Fruit fly (Drosophila melanogaster) ovary, adult (tissue): Measurements from ENCODE around the gene CG9389.

Source experiments
- CG17801 ChIP-seq: fragments of 200-800 bp; optimal IDR thresholded peaks from 2 replicates; lab custom pipeline; 2019; ENCODE audit warnings: missing biosample characterization, mild to moderate bottlenecking, missing genetic modification characterization, moderate library complexity; ENCODE audit not compliant: partially characterized antibody

CG9389 gene

DNA sequence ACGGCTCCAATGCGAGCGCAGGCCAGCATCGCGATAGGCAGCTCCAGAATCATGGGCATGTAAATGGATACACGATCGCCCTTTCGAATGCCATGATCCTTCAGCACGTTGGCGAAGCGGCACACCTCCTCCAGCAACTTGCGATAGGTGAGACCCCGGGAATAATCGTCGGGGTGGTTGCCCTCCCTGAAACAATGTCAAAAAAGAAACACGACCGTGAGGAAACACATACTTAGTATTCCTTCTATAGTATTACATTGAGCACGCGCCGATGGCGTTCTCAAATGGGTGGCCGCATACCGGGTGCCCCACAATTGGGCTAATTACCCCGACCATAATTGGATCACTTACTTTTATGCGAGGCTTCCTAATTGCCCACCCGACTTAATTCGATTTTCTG is 3.1 kb upstream of the CG9389 start:
- no peak for TF ChIP-seq CG17801 (GFP tag; lab: Kevin White, UChicago)

DNA sequence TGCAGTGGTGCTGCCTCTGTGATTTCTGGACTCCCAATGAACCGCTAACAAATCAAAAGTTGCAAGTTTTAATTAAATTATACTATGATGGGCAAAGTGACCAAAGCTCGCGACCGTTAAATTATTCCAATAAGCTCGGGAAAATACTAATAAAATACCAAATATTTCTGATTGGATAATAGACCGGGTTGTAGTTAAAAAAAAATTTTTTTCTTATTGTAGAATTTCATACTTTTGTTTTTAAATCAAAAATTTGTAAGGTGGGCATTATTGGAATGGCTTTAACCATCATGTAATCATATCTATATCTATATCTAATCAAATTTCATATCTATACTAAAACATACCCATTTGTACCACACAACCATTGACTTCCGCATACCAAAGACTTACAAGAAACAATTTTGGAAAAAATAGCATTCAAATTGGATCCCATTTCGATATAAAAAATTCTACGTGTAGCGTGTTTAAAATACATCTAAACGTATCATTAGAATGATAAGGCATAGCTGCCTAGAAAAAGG is 2.5 kb downstream of the CG9389 start, which contains the start of gene CG9391:
CG9391 (minus strand) TSS at position 474 of the 524 bp plus-strand sequence.
- TF ChIP-seq CG17801 (GFP tag; lab: Kevin White, UChicago): no peak

DNA sequence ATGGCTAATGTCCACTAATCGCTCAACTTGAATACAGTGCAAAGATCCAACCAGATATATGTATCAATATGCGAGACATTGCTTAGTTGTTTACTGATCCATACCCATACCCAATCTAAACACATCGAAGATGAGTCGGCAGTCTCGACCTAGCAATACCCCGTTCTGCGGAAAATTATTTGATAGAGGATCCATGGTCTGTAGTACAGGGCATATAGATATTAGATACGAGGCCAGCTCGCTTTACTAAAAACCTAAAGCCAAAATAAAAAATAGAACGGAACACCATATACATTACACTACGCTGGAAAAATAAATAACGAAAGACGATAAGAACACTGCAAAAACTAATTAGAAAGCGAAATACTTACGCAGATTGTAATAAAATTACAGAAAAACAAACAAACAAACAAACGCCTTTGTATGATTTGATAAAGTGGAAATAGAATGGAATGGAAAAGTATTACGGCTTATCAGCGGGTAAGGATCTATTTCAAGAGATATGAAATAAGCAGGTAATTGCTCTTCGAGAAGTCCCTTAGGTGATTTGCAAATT is 4.2 kb downstream of the CG9389 start:
- TF ChIP-seq CG17801 (GFP tag; lab: Kevin White, UChicago): no peak

DNA sequence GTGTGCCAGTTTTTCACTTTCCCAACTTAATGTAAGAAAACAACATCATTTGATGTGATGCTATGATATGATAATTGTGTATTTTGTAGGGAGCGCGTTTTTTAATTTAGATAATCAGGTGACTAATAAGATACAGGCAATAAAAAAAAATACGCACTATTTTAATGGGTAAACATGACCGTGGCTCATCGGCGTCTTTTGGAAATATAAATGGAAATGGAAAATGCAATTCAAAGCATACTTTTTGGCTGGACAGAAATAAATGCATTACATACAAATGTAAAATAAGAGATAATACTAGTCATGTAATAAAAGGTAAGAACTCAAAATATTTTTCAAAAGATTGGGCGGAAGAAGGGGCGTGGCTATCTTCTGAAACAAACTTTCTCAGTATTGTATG is 8.0 kb downstream of the CG9389 start:
- TF ChIP-seq CG17801 (GFP tag; lab: Kevin White, UChicago): no peak

DNA sequence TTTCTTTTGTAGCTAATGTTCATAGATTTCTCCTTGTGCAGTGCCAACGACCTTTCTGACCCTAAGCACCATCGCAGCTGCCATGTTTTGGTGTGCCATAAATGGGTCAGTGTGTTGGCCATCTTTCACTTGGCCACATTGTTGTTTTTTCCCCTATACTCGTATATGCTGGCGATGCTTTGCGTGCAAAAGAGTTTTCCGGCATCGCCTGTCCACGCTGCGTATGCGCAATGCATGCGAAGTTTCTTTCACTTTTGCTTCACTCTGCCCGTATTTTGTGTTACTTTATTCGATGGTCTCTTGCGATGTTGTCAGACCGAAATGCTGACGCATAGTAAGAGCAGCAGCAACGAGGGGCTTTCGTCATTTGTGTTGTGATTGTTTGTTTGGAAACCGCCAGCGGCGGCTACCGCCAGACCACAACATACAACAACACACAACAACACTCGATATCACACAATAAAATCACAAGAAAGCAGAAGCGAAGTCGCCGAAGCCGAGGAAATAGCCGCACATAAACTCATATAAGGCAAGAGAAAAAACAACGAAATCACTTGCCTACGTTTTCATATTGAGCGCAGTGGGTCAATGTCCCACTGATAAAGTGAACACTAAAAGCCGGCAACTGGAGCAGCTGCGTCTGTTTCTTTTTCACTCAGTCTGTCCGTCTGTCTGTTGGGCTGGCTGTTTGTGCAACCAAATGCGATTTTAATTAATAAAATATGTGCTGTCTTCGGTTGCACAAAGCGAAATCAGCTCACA is 8.8 kb downstream of the CG9389 start:
- TF ChIP-seq CG17801 (GFP tag; lab: Kevin White, UChicago): peak; percentile 37

DNA sequence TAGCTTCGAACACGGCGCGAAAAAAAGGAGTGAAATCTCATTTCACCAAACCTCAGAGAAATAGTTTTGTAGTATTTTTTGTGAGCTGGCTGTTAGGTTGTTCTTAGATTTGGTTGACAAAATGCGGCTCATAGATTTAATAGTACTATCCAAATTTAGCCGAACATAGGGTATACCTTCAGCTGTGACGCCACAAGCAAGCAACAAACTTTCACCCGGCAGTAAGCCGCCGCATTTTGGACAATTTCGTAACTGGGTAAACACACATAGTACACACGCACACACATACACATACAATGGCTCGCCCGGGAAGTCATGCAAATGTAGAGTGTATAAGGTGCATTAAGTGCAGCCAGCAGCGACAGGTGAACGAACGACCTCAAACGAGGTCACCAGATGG is 11.1 kb downstream of the CG9389 start:
- no peak for TF ChIP-seq CG17801 (GFP tag; lab: Kevin White, UChicago)

DNA sequence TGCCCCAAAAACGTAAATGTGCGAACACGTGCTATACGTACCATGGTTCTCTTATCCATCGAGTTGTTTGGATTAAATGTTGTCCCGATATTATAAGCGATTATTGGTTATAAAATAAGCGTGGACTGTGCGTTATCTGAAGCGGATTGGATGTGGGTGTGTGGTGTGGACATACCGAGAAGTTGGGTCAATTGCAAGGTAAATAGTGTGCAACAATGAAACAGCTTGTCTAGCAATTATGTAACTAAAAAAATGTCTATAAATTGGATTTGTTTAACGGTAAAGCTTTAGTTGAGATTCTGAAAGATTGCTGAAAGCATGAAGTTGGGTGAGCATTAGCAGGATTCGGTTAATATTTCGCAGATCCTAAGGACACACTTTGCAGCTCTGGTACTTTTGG is 12.6 kb downstream of the CG9389 start, which contains the start of gene CG43218:
CG43218 (plus strand) TSS at position 290 of the 400 bp plus-strand sequence.
- TF ChIP-seq CG17801 (GFP tag; lab: Kevin White, UChicago): no peak

DNA sequence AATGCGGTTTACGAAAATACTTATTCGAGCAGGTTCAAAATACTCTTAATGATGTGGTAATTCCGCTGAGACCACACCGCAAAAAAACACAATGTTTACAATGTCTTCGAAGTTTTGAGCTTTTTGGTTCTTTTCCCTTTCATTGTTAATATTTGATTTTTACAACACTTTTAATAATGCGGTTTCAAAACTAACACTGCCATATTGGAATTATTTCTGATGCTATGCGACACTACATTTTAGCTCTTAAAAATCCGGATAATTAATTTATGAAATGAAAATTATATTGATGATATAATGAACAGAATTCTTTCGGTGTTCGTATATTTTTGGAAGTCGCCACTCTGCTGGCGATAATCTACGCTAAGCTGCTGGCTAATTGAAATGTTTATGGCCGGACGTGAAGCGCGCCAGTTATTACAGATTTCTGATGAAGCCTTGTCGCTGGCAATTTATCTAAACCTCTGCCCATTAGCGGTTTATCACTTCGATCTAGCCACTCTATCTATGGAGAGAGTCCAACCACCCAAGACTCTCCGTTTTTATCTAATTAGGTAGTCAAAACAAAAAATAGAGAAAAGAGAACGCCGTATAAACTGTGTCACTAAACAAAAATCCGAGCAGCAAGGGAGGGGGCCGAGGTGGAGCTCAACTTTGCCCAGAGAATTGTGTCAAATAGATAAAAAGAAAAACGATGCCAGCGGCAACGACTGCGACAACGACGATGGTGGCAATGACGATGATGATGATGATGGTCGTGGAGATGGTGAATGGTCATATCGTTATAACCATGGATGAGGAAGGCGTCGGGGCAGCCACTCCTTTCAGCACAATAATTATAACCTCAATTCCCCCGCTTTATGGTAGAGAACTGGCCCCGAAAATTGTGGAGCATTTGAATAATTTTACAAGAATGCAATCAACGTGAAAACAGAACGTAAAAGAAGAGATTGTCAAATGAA is 14.0 kb downstream of the CG9389 start:
- no peak for TF ChIP-seq CG17801 (GFP tag; lab: Kevin White, UChicago)

DNA sequence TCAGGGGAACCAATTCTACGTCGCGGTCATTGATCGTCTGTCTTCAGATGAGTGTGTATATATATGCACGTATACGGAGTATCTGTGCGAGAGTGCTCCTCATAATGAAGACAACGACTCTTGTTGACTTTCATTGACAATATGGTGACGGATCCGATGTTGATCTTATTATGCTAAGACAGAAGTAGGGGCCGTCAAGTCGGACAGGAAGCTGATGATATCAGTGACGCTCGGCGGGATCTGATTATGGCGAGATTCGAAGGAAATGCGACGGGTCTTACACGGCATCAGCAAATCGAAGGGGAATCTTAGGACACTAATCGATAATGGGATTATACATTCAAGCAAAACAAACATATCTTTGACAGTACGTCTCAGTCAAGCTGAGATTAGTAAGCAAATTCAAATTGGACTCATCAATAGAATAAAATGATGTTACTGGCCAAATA is 15.8 kb downstream of the CG9389 start:
- TF ChIP-seq CG17801 (GFP tag; lab: Kevin White, UChicago): no peak

DNA sequence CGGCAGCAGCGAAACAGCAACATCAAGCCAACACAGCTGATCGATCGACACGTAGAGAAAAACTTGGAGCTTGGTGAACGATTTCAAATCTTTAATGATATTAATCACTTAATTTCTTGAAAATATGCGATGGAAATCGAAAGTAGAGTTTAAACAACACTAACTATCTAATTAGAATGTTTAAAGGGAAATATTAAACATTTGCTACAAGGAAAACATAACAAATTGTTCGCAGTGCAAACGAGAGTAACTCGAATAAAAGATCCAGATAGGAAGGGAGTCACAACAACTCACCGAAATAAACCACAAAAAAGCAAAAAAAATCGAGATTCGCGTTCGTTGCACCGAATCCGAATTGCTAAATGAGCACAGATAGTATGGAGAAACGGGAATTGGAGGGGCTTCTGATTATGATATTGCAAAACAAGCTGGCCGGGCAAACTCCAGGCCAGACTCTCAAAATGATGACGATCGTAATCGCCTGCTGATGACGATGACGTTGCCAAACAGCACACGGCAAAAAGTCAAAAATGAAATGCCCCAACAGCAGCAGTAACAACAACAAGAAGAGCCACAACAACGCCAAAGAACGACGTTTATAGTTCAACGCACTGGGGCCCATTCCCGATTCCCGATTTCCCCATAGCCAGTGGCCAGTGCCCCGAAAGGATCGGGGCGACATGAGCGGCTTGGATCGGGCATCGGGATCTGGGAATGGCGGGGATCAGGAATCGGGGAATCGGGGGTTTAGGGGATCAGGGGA is 16.4 kb downstream of the CG9389 start:
- TF ChIP-seq CG17801 (GFP tag; lab: Kevin White, UChicago): no peak

DNA sequence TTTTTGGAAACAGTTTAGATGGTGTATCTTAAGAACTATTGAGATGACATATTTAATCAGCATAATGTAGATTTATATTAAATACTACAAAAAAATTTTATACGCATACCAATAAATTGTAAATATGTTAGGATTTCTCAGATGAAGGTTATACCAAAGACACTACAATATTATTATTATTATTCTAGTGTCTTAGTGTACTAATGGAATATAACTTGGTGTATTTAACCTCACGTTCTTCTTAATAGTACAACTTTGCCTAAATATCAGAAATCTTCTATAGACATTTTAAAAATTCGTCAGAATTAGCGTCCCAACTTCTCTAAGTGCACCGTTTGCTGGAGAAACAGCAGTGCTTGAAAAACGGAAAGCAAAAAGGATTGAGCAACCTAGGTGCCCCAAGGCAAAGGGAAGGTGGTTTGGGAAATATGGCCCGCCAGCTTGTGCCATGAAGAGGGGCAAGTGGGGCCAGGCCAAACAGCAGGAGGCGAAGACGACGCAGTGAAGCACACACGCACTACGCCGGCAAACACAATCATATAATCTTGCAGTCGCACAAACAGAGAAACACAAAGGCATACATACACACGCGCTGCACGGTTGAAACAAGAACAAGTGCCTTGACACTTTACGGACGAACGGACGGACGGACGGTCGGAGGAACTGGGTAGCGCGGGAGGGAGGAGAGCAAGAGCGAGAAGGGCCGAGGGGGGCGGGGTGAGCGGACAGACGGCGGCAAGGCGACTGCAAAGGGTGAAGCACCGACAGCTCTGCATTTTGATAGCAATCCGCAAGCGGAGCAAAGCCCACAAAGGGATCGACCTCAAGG is 17.2 kb downstream of the CG9389 start:
- TF ChIP-seq CG17801 (GFP tag; lab: Kevin White, UChicago): no peak

DNA sequence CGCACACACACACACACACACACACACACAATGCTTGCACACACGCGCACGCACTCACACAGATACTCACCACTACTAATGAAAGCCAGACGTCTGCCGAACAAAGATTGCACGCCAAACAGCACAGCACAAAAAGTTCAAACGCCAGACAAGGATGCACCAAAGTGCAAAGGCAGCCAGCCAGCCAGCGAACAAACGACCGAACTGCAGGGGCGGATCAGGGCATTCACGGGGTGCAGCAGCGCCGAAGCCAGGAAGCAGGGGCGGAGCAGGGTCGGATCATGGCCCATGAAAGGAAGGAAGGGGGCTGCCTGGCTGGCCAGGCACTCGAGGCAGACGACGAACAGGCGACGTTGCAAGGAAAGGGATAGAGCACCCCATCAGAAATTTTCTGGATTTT is 17.9 kb downstream of the CG9389 start:
- no peak for TF ChIP-seq CG17801 (GFP tag; lab: Kevin White, UChicago)

DNA sequence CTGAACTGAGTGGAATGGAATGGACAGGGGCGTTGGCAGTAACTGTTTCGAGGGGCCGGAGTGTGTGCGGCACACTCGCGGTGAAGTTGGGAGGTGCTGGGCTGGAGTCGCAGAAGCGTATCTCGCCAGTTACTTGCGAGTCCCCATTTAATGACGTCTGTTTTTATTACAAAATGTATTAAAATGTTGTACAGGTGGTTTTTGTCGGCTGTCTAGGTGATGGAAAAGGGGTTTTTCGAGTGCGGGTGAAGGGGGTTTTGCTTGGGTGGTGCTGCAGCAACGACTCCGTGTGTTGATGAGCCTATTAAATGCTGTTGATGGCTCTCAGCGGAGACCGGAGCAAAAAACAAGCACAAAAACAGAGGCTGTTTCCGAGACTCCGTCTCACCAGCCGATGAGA is 19.0 kb downstream of the CG9389 start:
- TF ChIP-seq CG17801 (GFP tag; lab: Kevin White, UChicago): no peak
